Fruit fly (Drosophila melanogaster) whole organism, adult: Measurements from ENCODE around the gene CG5196.

ENCODE experiments used
- CG12768 ChIP-seq: fragments of 200-800 bp; sonication (Bioruptor generic); optimal IDR thresholded peaks from 2 replicates; lab custom pipeline; 2017; ENCODE audit warnings: missing biosample characterization, missing genetic modification characterization, mild to moderate bottlenecking, moderate library complexity, missing genetic modification reagents
- CG14711 ChIP-seq: fragments of 200-800 bp; sonication (Bioruptor generic); optimal IDR thresholded peaks from 2 replicates; lab custom pipeline; 2018; ENCODE audit warnings: missing biosample characterization, mild to moderate bottlenecking, missing genetic modification characterization, moderate library complexity
- CG33017 ChIP-seq: fragments of 200-800 bp; sonication (Bioruptor generic); optimal IDR thresholded peaks from 2 replicates; lab custom pipeline; 2018; ENCODE audit warnings: missing biosample characterization, mild to moderate bottlenecking, missing genetic modification characterization, moderate library complexity
- CG7045 ChIP-seq: fragments of 200-800 bp; sonication (Bioruptor generic); optimal IDR thresholded peaks from 2 replicates; lab custom pipeline; 2017; ENCODE audit warnings: missing biosample characterization, mild to moderate bottlenecking, missing genetic modification characterization
- Clk ChIP-seq: fragments of 200-800 bp; sonication (Bioruptor generic); optimal IDR thresholded peaks from 2 replicates; lab custom pipeline; 2017; ENCODE audit warnings: missing biosample characterization, missing genetic modification characterization
- Crg-1 ChIP-seq: fragments of 200-800 bp; sonication (Bioruptor generic); optimal IDR thresholded peaks from 2 replicates; lab custom pipeline; 2016; ENCODE audit warnings: missing biosample characterization, missing genetic modification characterization
- kay ChIP-seq: fragments of 200-800 bp; sonication (Bioruptor generic); peaks from one replicate; lab custom pipeline; 2016; ENCODE audit warnings: missing biosample characterization, missing genetic modification characterization, borderline replicate concordance
- ovo ChIP-seq: fragments of 200-800 bp; sonication (Bioruptor generic); optimal IDR thresholded peaks from 2 replicates; lab custom pipeline; 2016; ENCODE audit warnings: missing biosample characterization, missing genetic modification characterization
- pad ChIP-seq: fragments of 200-800 bp; sonication (Bioruptor generic); optimal IDR thresholded peaks from 3 replicates; lab custom pipeline; 2017; ENCODE audit warnings: missing biosample characterization, missing genetic modification characterization, mild to moderate bottlenecking, moderate library complexity, missing genetic modification reagents
- toe ChIP-seq: fragments of 200-800 bp; sonication (Bioruptor generic); optimal IDR thresholded peaks from 2 replicates; lab custom pipeline; 2016; ENCODE audit warnings: missing biosample characterization, missing genetic modification characterization

- TF ChIP-seq pad (no peak), CG7045 (GFP tag; lab: Kevin White, UChicago) (peak; percentile 49), Clk (GFP tag; lab: Kevin White, UChicago) (no peak), ovo (no peak), Crg-1 (no peak), toe (GFP tag; lab: Kevin White, UChicago) (no peak), kay (GFP tag; lab: Kevin White, UChicago) (peak; percentile 88), CG33017 (tag; lab: Kevin White, UChicago) (no peak), CG14711 (tag; lab: Kevin White, UChicago) (peak; percentile 7), CG12768 (GFP tag; lab: Kevin White, UChicago) (no peak)
Measured at dm6 chr3R:12398054-12398453, 10.1 kb upstream of the CG5196 start.
